Fruit fly (Drosophila melanogaster) whole organism, embryonic: ENCODE data around the gene CG32573.

Source experiments
- CG11723 ChIP-seq: fragments of 200-800 bp; sonication (Bioruptor generic); optimal IDR thresholded peaks from 2 replicates; lab custom pipeline; 2017; ENCODE audit warnings: missing biosample characterization, mild to moderate bottlenecking, missing genetic modification characterization
- CG12744 ChIP-seq: fragments of 200-800 bp; sonication (Bioruptor generic); optimal IDR thresholded peaks from 2 replicates; lab custom pipeline; 2016; ENCODE audit warnings: missing biosample characterization, missing genetic modification characterization
- CG12942 ChIP-seq: fragments of 200-800 bp; sonication (Bioruptor generic); optimal IDR thresholded peaks from 3 replicates; lab custom pipeline; 2016; ENCODE audit warnings: missing biosample characterization, missing genetic modification characterization
- CG14860 ChIP-seq: fragments of 200-800 bp; sonication (Bioruptor generic); IDR thresholded peaks from 3 replicates; pipeline ENCODE4 v1.3.6; 2022; ENCODE audit warnings: missing biosample characterization, missing genetic modification characterization; ENCODE audit not compliant: partially characterized antibody
- CG16813 ChIP-seq: fragments of 200-800 bp; sonication (Bioruptor generic); IDR thresholded peaks from 3 replicates; pipeline ENCODE4 v1.3.6; 2022; ENCODE audit warnings: missing biosample characterization, missing genetic modification characterization; ENCODE audit not compliant: partially characterized antibody
- CG32767 ChIP-seq: fragments of 200-800 bp; sonication (Bioruptor generic); IDR thresholded peaks from 2 replicates; pipeline ENCODE4 v1.3.6; 2022; ENCODE audit warnings: missing biosample characterization, missing genetic modification characterization
- CG33213 ChIP-seq: fragments of 200-800 bp; sonication (Bioruptor generic); optimal IDR thresholded peaks from 3 replicates; lab custom pipeline; 2016; ENCODE audit warnings: missing biosample characterization, missing genetic modification characterization
- CG5245 ChIP-seq: fragments of 200-800 bp; sonication (Bioruptor generic); optimal IDR thresholded peaks from 3 replicates; lab custom pipeline; 2016; ENCODE audit warnings: missing biosample characterization, missing genetic modification characterization
- CG6813 ChIP-seq: fragments of 200-800 bp; sonication (Bioruptor generic); optimal IDR thresholded peaks from 2 replicates; lab custom pipeline; 2017; ENCODE audit warnings: missing biosample characterization, missing genetic modification characterization, mild to moderate bottlenecking, moderate library complexity, missing genetic modification reagents
- CG8359 ChIP-seq: fragments of 200-800 bp; sonication (Bioruptor generic); optimal IDR thresholded peaks from 2 replicates; lab custom pipeline; 2017; ENCODE audit warnings: missing biosample characterization, mild to moderate bottlenecking, missing genetic modification characterization, borderline replicate concordance
- CG8388 ChIP-seq: fragments of 200-800 bp; sonication (Bioruptor generic); optimal IDR thresholded peaks from 2 replicates; lab custom pipeline; 2019; ENCODE audit warnings: missing biosample characterization, mild to moderate bottlenecking, missing genetic modification characterization, moderate library complexity
- CG9817 ChIP-seq: fragments of 200-800 bp; sonication (Bioruptor generic); optimal IDR thresholded peaks from 2 replicates; lab custom pipeline; 2018; ENCODE audit warnings: missing biosample characterization, mild to moderate bottlenecking, missing genetic modification characterization, moderate library complexity
- Dip3 ChIP-seq: fragments of 200-800 bp; sonication (Bioruptor generic); optimal IDR thresholded peaks from 3 replicates; lab custom pipeline; 2016; ENCODE audit warnings: missing biosample characterization, missing genetic modification characterization
- ERR ChIP-seq: fragments of 200-800 bp; sonication (Bioruptor generic); optimal IDR thresholded peaks from 2 replicates; lab custom pipeline; 2016; ENCODE audit warnings: missing biosample characterization, missing genetic modification characterization
- Eip74EF ChIP-seq, 2 experiments: fragments of 200-800 bp in 1 of 2; fragments of >200 bp in 1 of 2; sonication (Bioruptor generic) in 1 of 2; optimal IDR thresholded peaks; 2 replicates each; lab custom pipeline; 2017 to 2019; ENCODE audit warnings: missing biosample characterization in 2 of 2, missing genetic modification characterization in 2 of 2, mild to moderate bottlenecking in 1 of 2, moderate library complexity in 1 of 2
- Elba2 ChIP-seq: fragments of 200-800 bp; sonication (Bioruptor generic); optimal IDR thresholded peaks from 3 replicates; lab custom pipeline; 2016; ENCODE audit warnings: missing biosample characterization, missing genetic modification characterization
- Ets65A ChIP-seq: fragments of 200-800 bp; sonication (Bioruptor generic); peaks from one replicate; lab custom pipeline; 2016; ENCODE audit warnings: missing biosample characterization, missing genetic modification characterization
- Hr51 ChIP-seq, 2 experiments: fragments of 200-800 bp; sonication (Bioruptor generic); optimal IDR thresholded peaks; 2 replicates in 1 of 2; 3 replicates in 1 of 2; lab custom pipeline; 2016 to 2018; ENCODE audit warnings: missing biosample characterization in 2 of 2, missing genetic modification characterization in 2 of 2, mild to moderate bottlenecking in 1 of 2, moderate library complexity in 1 of 2
- Neu2 ChIP-seq: fragments of 200-800 bp; sonication (Bioruptor generic); optimal IDR thresholded peaks from 3 replicates; lab custom pipeline; 2016; ENCODE audit warnings: missing biosample characterization, missing genetic modification characterization, borderline replicate concordance
- Nf-YC ChIP-seq: fragments of 200-800 bp; optimal IDR thresholded peaks from 3 replicates; lab custom pipeline; 2019; ENCODE audit warnings: missing biosample characterization, mild to moderate bottlenecking, missing genetic modification characterization, moderate library complexity
- Pdp1 ChIP-seq, 2 experiments: fragments of 200-800 bp; sonication (Bioruptor generic); optimal IDR thresholded peaks; 3 replicates each; lab custom pipeline; 2016; ENCODE audit warnings: missing biosample characterization in 2 of 2, missing genetic modification characterization in 2 of 2, mild to moderate bottlenecking in 1 of 2, moderate library complexity in 1 of 2
- YL-1 ChIP-seq: fragments of 200-800 bp; sonication (Bioruptor generic); optimal IDR thresholded peaks from 3 replicates; lab custom pipeline; 2017; ENCODE audit warnings: missing biosample characterization, mild to moderate bottlenecking, missing genetic modification characterization
- amos ChIP-seq: fragments of 200-800 bp; sonication (Bioruptor generic); IDR thresholded peaks from 2 replicates; pipeline ENCODE4 v1.3.6; 2022; ENCODE audit warnings: missing biosample characterization, missing genetic modification characterization; ENCODE audit not compliant: partially characterized antibody
- ato ChIP-seq: fragments of 200-800 bp; sonication (Bioruptor generic); IDR thresholded peaks from 2 replicates; pipeline ENCODE4 v1.3.6; 2022; ENCODE audit warnings: missing biosample characterization, missing genetic modification characterization; ENCODE audit not compliant: partially characterized antibody
- bowl ChIP-seq: fragments of 200-800 bp; sonication (Bioruptor generic); IDR thresholded peaks from 2 replicates; pipeline ENCODE4 v1.3.6; 2022; ENCODE audit warnings: missing biosample characterization, missing genetic modification characterization
- btn ChIP-seq: fragments of 200-800 bp; sonication (Bioruptor generic); optimal IDR thresholded peaks from 2 replicates; lab custom pipeline; 2016; ENCODE audit warnings: missing biosample characterization, missing genetic modification characterization
- chn ChIP-seq: fragments of 200-800 bp; sonication (Bioruptor generic); optimal IDR thresholded peaks from 2 replicates; lab custom pipeline; 2016; ENCODE audit warnings: missing biosample characterization, missing genetic modification characterization
- dmrt11E ChIP-seq: fragments of 200-800 bp; sonication (Bioruptor generic); optimal IDR thresholded peaks from 3 replicates; lab custom pipeline; 2018; ENCODE audit warnings: missing biosample characterization, mild to moderate bottlenecking, missing genetic modification characterization, moderate library complexity
- ems ChIP-seq: fragments of 200-800 bp; sonication (Bioruptor generic); optimal IDR thresholded peaks from 3 replicates; lab custom pipeline; 2016; ENCODE audit warnings: missing biosample characterization, missing genetic modification characterization
- ftz-f1 ChIP-seq: fragments of 200-800 bp; sonication (Bioruptor generic); optimal IDR thresholded peaks from 2 replicates; lab custom pipeline; 2016; ENCODE audit warnings: missing biosample characterization, missing genetic modification characterization
- hbn ChIP-seq: fragments of 200-800 bp; sonication (Bioruptor generic); IDR thresholded peaks from 2 replicates; pipeline ENCODE4 v1.3.6; 2022; ENCODE audit warnings: missing biosample characterization, missing genetic modification characterization; ENCODE audit not compliant: partially characterized antibody
- her ChIP-seq: fragments of 200-800 bp; sonication (Bioruptor generic); optimal IDR thresholded peaks from 2 replicates; lab custom pipeline; 2016; ENCODE audit warnings: missing biosample characterization, missing genetic modification characterization
- inv ChIP-seq: fragments of 200-800 bp; sonication (Bioruptor generic); IDR thresholded peaks from 2 replicates; pipeline ENCODE4 v1.3.6; 2022; ENCODE audit warnings: missing biosample characterization, missing genetic modification characterization; ENCODE audit not compliant: partially characterized antibody
- lilli ChIP-seq: fragments of 200-800 bp; sonication (Bioruptor generic); optimal IDR thresholded peaks from 3 replicates; lab custom pipeline; 2016; ENCODE audit warnings: missing biosample characterization, missing genetic modification characterization
- luna ChIP-seq: fragments of 200-800 bp; sonication (Bioruptor generic); optimal IDR thresholded peaks from 2 replicates; lab custom pipeline; 2016; ENCODE audit warnings: missing biosample characterization, missing genetic modification characterization
- mld ChIP-seq: fragments of 200-800 bp; sonication (Bioruptor generic); IDR thresholded peaks from 3 replicates; pipeline ENCODE4 v1.3.6; 2022; ENCODE audit warnings: missing biosample characterization, missing genetic modification characterization; ENCODE audit not compliant: partially characterized antibody
- nmo ChIP-seq: fragments of 200-800 bp; sonication (Bioruptor generic); optimal IDR thresholded peaks from 2 replicates; lab custom pipeline; 2018; ENCODE audit warnings: missing biosample characterization, mild to moderate bottlenecking, missing genetic modification characterization, moderate library complexity
- onecut ChIP-seq: fragments of 200-800 bp; sonication (Bioruptor generic); IDR thresholded peaks from 2 replicates; pipeline ENCODE4 v1.3.6; 2022; ENCODE audit warnings: missing biosample characterization, missing genetic modification characterization
- p53 ChIP-seq: fragments of 200-800 bp; sonication (Bioruptor generic); optimal IDR thresholded peaks from 2 replicates; lab custom pipeline; 2016; ENCODE audit warnings: missing biosample characterization, missing genetic modification characterization
- pb ChIP-seq: fragments of 200-800 bp; sonication (Bioruptor generic); optimal IDR thresholded peaks from 3 replicates; lab custom pipeline; 2016; ENCODE audit warnings: missing biosample characterization, missing genetic modification characterization
- pros ChIP-seq: fragments of 200-800 bp; sonication (Bioruptor generic); optimal IDR thresholded peaks from 3 replicates; lab custom pipeline; 2019; ENCODE audit warnings: missing biosample characterization, mild to moderate bottlenecking, missing genetic modification characterization, moderate library complexity
- pzg ChIP-seq: fragments of 200-800 bp; sonication (Bioruptor generic); optimal IDR thresholded peaks from 3 replicates; lab custom pipeline; 2018; ENCODE audit warnings: missing biosample characterization, mild to moderate bottlenecking, missing genetic modification characterization, moderate library complexity
- schlank ChIP-seq: fragments of 200-800 bp; sonication (Bioruptor generic); optimal IDR thresholded peaks from 2 replicates; lab custom pipeline; 2018; ENCODE audit warnings: missing biosample characterization, mild to moderate bottlenecking, missing genetic modification characterization
- sens-2 ChIP-seq: fragments of 200-800 bp; sonication (Bioruptor generic); IDR thresholded peaks from 2 replicates; pipeline ENCODE4 v1.3.6; 2022; ENCODE audit warnings: missing biosample characterization, missing genetic modification characterization
- sob ChIP-seq: fragments of 200-800 bp; sonication (Bioruptor generic); IDR thresholded peaks from 2 replicates; pipeline ENCODE4 v1.3.6; 2022; ENCODE audit warnings: missing biosample characterization, missing genetic modification characterization
- sr ChIP-seq: fragments of 200-800 bp; sonication (Bioruptor generic); IDR thresholded peaks from 3 replicates; pipeline ENCODE4 v1.3.6; 2022; ENCODE audit warnings: missing biosample characterization, missing genetic modification characterization
- stc ChIP-seq: fragments of 200-800 bp; sonication (Bioruptor generic); IDR thresholded peaks from 2 replicates; pipeline ENCODE4 v1.3.6; 2022; ENCODE audit warnings: missing biosample characterization, missing genetic modification characterization
- vnd ChIP-seq: fragments of 200-800 bp; sonication (Bioruptor generic); IDR thresholded peaks from 3 replicates; pipeline ENCODE4 v1.3.6; 2022; ENCODE audit warnings: missing biosample characterization, missing genetic modification characterization; ENCODE audit not compliant: partially characterized antibody
- vvl ChIP-seq: fragments of 200-800 bp; sonication (Bioruptor generic); IDR thresholded peaks from 2 replicates; pipeline ENCODE4 v1.3.6; 2022; ENCODE audit warnings: missing biosample characterization, missing genetic modification characterization
- yki ChIP-seq: fragments of >200 bp; optimal IDR thresholded peaks from 3 replicates; lab custom pipeline; 2018

CG32573 gene

dm6 chrX:16683765-16684164 lies 32.6 kb downstream of the CG32573 start, which contains the start of gene Axs (continued):
- peak; percentile 37 for TF ChIP-seq pb (GFP tag; lab: Kevin White, UChicago)
- 0 out of 2 replicates have a peak, but pooled peaks have one; percentile 7 for TF ChIP-seq onecut (GFP tag; lab: Robert Waterston, UW)
- no peak for TF ChIP-seq CG12942
- TF ChIP-seq ato (GFP tag; lab: Robert Waterston, UW) = peak; percentile 69
- TF ChIP-seq lilli (GFP tag; lab: Kevin White, UChicago) = peak; percentile 56
- peak; percentile 43; the same call in 1 of the 2 replicates for TF ChIP-seq sob
- TF ChIP-seq vvl (GFP tag; lab: Robert Waterston, UW) = peak; percentile 76
- TF ChIP-seq vnd (GFP tag; lab: Robert Waterston, UW) = peak; percentile 58; the same call in 2 of the 3 replicates
- no peak for TF ChIP-seq sr
- TF ChIP-seq CG8359 (GFP tag; lab: Kevin White, UChicago) = no peak
- TF ChIP-seq ems = no peak
- TF ChIP-seq sens-2 (GFP tag; lab: Robert Waterston, UW) = no peak
- peak in 1 of 2 experiments; percentile 59 for TF ChIP-seq Pdp1 (GFP tag; optimal IDR thresholded peaks at IDR 0.05; lab: Kevin White, UChicago)
- peak; percentile 59 for TF ChIP-seq pzg
- TF ChIP-seq ERR (GFP tag; lab: Kevin White, UChicago) = peak; percentile 45
- no peak for TF ChIP-seq CG33213 (GFP tag; lab: Kevin White, UChicago)
- TF ChIP-seq luna = no peak
- no peak for TF ChIP-seq CG8388 (GFP tag; lab: Kevin White, UChicago)
- no peak for TF ChIP-seq CG32767 (GFP tag; lab: Robert Waterston, UW)
- peak; percentile 53 for TF ChIP-seq ftz-f1 (GFP tag; lab: Kevin White, UChicago)
- TF ChIP-seq Hr51 (GFP tag; optimal IDR thresholded peaks at IDR 0.05; lab: Kevin White, UChicago) = peak in 1 of 2 experiments; percentile 3
- TF ChIP-seq Neu2 (GFP tag; lab: Kevin White, UChicago) = no peak
- peak in 1 of 2 experiments; percentile 81 for TF ChIP-seq Eip74EF (GFP tag; optimal IDR thresholded peaks at IDR 0.05; lab: Kevin White, UChicago)
- TF ChIP-seq CG5245 (GFP tag; lab: Kevin White, UChicago) = no peak
- no peak for TF ChIP-seq CG12744
- TF ChIP-seq mld (GFP tag; lab: Robert Waterston, UW) = peak; percentile 70; the same call in 2 of the 3 replicates
- TF ChIP-seq amos = peak; percentile 77
- no peak for TF ChIP-seq Elba2
- TF ChIP-seq chn (GFP tag; lab: Kevin White, UChicago) = peak; percentile 24
- TF ChIP-seq schlank (tag; lab: Kevin White, UChicago) = no peak
- no peak for TF ChIP-seq pros (GFP tag; lab: Kevin White, UChicago)
- TF ChIP-seq CG16813 (GFP tag; lab: Robert Waterston, UW) = peak; percentile 69
- no peak for TF ChIP-seq stc (GFP tag; lab: Robert Waterston, UW)
- TF ChIP-seq Dip3 (GFP tag; lab: Kevin White, UChicago) = no peak
- peak; percentile 67 for TF ChIP-seq inv
- no peak for TF ChIP-seq dmrt11E
- peak; percentile 50 for TF ChIP-seq hbn
- peak; percentile 92 for TF ChIP-seq Ets65A (GFP tag; lab: Kevin White, UChicago)
- TF ChIP-seq her (GFP tag; lab: Kevin White, UChicago) = no peak
- no peak for TF ChIP-seq btn (GFP tag; lab: Kevin White, UChicago)
- peak; percentile 0 for TF ChIP-seq CG9817 (tag; lab: Kevin White, UChicago)
- TF ChIP-seq CG11723 (GFP tag; lab: Kevin White, UChicago) = no peak
- TF ChIP-seq yki (lab: Kevin White, UChicago) = no peak
- peak; percentile 64 for TF ChIP-seq CG14860 (GFP tag; lab: Robert Waterston, UW)
- TF ChIP-seq Nf-YC (tag; lab: Kevin White, UChicago) = peak; percentile 9
- no peak for TF ChIP-seq bowl (GFP tag; lab: Robert Waterston, UW)
- peak; percentile 45 for TF ChIP-seq p53 (GFP tag; lab: Kevin White, UChicago)
- peak; percentile 41 for TF ChIP-seq YL-1 (GFP tag; lab: Kevin White, UChicago)
- no peak for TF ChIP-seq CG6813 (GFP tag; lab: Kevin White, UChicago)
- peak; percentile 63 for TF ChIP-seq nmo (GFP tag; lab: Kevin White, UChicago)
